Worm (Caenorhabditis elegans): ENCODE results near the gene srz-59.

srz-59 gene

ce11 chrIV:14131770-14132169 is at the start of gene srz-59:
Gene srz-59 (plus strand): TSS chrIV:14132070.
- TF ChIP-seq hmbx-1 (tag; optimal IDR thresholded peaks at IDR 0.05) (no peak), hmg-4 (GFP tag; optimal IDR thresholded peaks at IDR 0.05) (no peak), pes-1 (GFP tag; IDR thresholded peaks at IDR 0.05) (no peak), B0310.2 (tag; optimal IDR thresholded peaks at IDR 0.05) (no peak), flt-1 (GFP tag; IDR thresholded peaks at IDR 0.05) (no peak), F13C5.2 (tag; optimal IDR thresholded peaks at IDR 0.05) (no peak), ceh-36 (tag; optimal IDR thresholded peaks at IDR 0.05) (no peak), tbx-11 (GFP tag; IDR thresholded peaks at IDR 0.05) (no peak), tra-4 (tag; optimal IDR thresholded peaks at IDR 0.05) (no peak), tbx-37 (GFP tag; conservative IDR thresholded peaks at IDR 0.05) (no peak), hnd-1 (tag; optimal IDR thresholded peaks at IDR 0.05) (no peak), scrt-1 (GFP tag; IDR thresholded peaks at IDR 0.05) (no peak), aly-1 (tag; optimal IDR thresholded peaks at IDR 0.05) (no peak), ceh-13 (GFP tag; optimal IDR thresholded peaks at IDR 0.05) (no peak), sea-1 (GFP tag; conservative IDR thresholded peaks at IDR 0.05) (no peak), ama-1 (optimal IDR thresholded peaks at IDR 0.05) (no peak), ets-7 (tag; optimal IDR thresholded peaks at IDR 0.05) (no peak)

ce11 chrIV:14082956-14083355 is 48.9 kb upstream of the srz-59 start:
- TF ChIP-seq scrt-1 (GFP tag; IDR thresholded peaks at IDR 0.05) (no peak), aly-1 (tag; optimal IDR thresholded peaks at IDR 0.05) (no peak), pes-1 (GFP tag; IDR thresholded peaks at IDR 0.05) (no peak), B0310.2 (tag; optimal IDR thresholded peaks at IDR 0.05) (no peak), ceh-13 (GFP tag; optimal IDR thresholded peaks at IDR 0.05) (no peak), hmg-4 (GFP tag; optimal IDR thresholded peaks at IDR 0.05) (no peak)

- TF ChIP-seq hmg-4 (GFP tag; optimal IDR thresholded peaks at IDR 0.05) (no peak), flt-1 (GFP tag; IDR thresholded peaks at IDR 0.05) (0 out of 2 replicates have a peak, but pooled peaks have one; percentile 14), ama-1 (optimal IDR thresholded peaks at IDR 0.05) (peak; percentile 37), B0310.2 (tag; optimal IDR thresholded peaks at IDR 0.05) (no peak)
Measured at ce11 chrIV:14083505-14083904, 48.4 kb upstream of the srz-59 start, which contains the start of gene F52B11.2. Gene F52B11.2 (plus strand): TSS chrIV:14083568.

- TF ChIP-seq tbx-37 (GFP tag; conservative IDR thresholded peaks at IDR 0.05): no peak
- TF ChIP-seq B0310.2 (tag; optimal IDR thresholded peaks at IDR 0.05): no peak
- TF ChIP-seq tra-4 (tag; optimal IDR thresholded peaks at IDR 0.05): no peak
- TF ChIP-seq pes-1 (GFP tag; IDR thresholded peaks at IDR 0.05): no peak
- no peak for TF ChIP-seq hnd-1 (tag; optimal IDR thresholded peaks at IDR 0.05)
- TF ChIP-seq ets-7 (tag; optimal IDR thresholded peaks at IDR 0.05): no peak
- TF ChIP-seq aly-1 (tag; optimal IDR thresholded peaks at IDR 0.05): no peak
- TF ChIP-seq flt-1 (GFP tag; IDR thresholded peaks at IDR 0.05): no peak
- no peak for TF ChIP-seq hmbx-1 (tag; optimal IDR thresholded peaks at IDR 0.05)
- no peak for TF ChIP-seq ceh-36 (tag; optimal IDR thresholded peaks at IDR 0.05)
Measured at ce11 chrIV:14086395-14086794, 45.5 kb upstream of the srz-59 start.

ce11 chrIV:14089749-14090148 is 42.1 kb upstream of the srz-59 start:
- TF ChIP-seq aly-1 (tag; optimal IDR thresholded peaks at IDR 0.05): no peak
- TF ChIP-seq pes-1 (GFP tag; IDR thresholded peaks at IDR 0.05): no peak
- TF ChIP-seq tbx-11 (GFP tag; IDR thresholded peaks at IDR 0.05): no peak
- no peak for TF ChIP-seq hmbx-1 (tag; optimal IDR thresholded peaks at IDR 0.05)
- TF ChIP-seq tra-4 (tag; optimal IDR thresholded peaks at IDR 0.05): no peak
- TF ChIP-seq tbx-37 (GFP tag; conservative IDR thresholded peaks at IDR 0.05): no peak
- TF ChIP-seq B0310.2 (tag; optimal IDR thresholded peaks at IDR 0.05): no peak
- no peak for TF ChIP-seq hnd-1 (tag; optimal IDR thresholded peaks at IDR 0.05)
- TF ChIP-seq ama-1 (optimal IDR thresholded peaks at IDR 0.05): no peak
- TF ChIP-seq flt-1 (GFP tag; IDR thresholded peaks at IDR 0.05): no peak
- TF ChIP-seq ceh-36 (tag; optimal IDR thresholded peaks at IDR 0.05): no peak
- no peak for TF ChIP-seq ets-7 (tag; optimal IDR thresholded peaks at IDR 0.05)
- no peak for TF ChIP-seq F13C5.2 (tag; optimal IDR thresholded peaks at IDR 0.05)

ce11 chrIV:14091242-14091641 is 40.6 kb upstream of the srz-59 start, which contains the start of gene noah-2:
Gene noah-2 (plus strand): TSS chrIV:14091254.
- TF ChIP-seq tra-4 (tag; optimal IDR thresholded peaks at IDR 0.05) (no peak), tbx-11 (GFP tag; IDR thresholded peaks at IDR 0.05) (no peak), flt-1 (GFP tag; IDR thresholded peaks at IDR 0.05) (no peak), hmg-4 (GFP tag; optimal IDR thresholded peaks at IDR 0.05) (no peak), ets-7 (tag; optimal IDR thresholded peaks at IDR 0.05) (no peak), ama-1 (optimal IDR thresholded peaks at IDR 0.05) (no peak), ceh-13 (GFP tag; optimal IDR thresholded peaks at IDR 0.05) (no peak)

- TF ChIP-seq ets-7 (tag; optimal IDR thresholded peaks at IDR 0.05): no peak
- no peak for TF ChIP-seq tra-4 (tag; optimal IDR thresholded peaks at IDR 0.05)
- no peak for TF ChIP-seq hmbx-1 (tag; optimal IDR thresholded peaks at IDR 0.05)
- TF ChIP-seq ceh-36 (tag; optimal IDR thresholded peaks at IDR 0.05): no peak
- no peak for TF ChIP-seq tbx-37 (GFP tag; conservative IDR thresholded peaks at IDR 0.05)
- no peak for TF ChIP-seq scrt-1 (GFP tag; IDR thresholded peaks at IDR 0.05)
- no peak for TF ChIP-seq aly-1 (tag; optimal IDR thresholded peaks at IDR 0.05)
- no peak for TF ChIP-seq F13C5.2 (tag; optimal IDR thresholded peaks at IDR 0.05)
- TF ChIP-seq flt-1 (GFP tag; IDR thresholded peaks at IDR 0.05): no peak
- TF ChIP-seq sea-1 (GFP tag; conservative IDR thresholded peaks at IDR 0.05): no peak
- TF ChIP-seq ceh-13 (GFP tag; optimal IDR thresholded peaks at IDR 0.05): no peak
- TF ChIP-seq pes-1 (GFP tag; IDR thresholded peaks at IDR 0.05): no peak
- no peak for TF ChIP-seq hnd-1 (tag; optimal IDR thresholded peaks at IDR 0.05)
- no peak for TF ChIP-seq tbx-11 (GFP tag; IDR thresholded peaks at IDR 0.05)
- TF ChIP-seq B0310.2 (tag; optimal IDR thresholded peaks at IDR 0.05): no peak
- no peak for TF ChIP-seq hmg-4 (GFP tag; optimal IDR thresholded peaks at IDR 0.05)
- no peak for TF ChIP-seq ama-1 (optimal IDR thresholded peaks at IDR 0.05)
Measured at ce11 chrIV:14098540-14099098, 33.3 kb upstream of the srz-59 start.

- TF ChIP-seq F13C5.2 (tag; optimal IDR thresholded peaks at IDR 0.05) (no peak), sea-1 (GFP tag; conservative IDR thresholded peaks at IDR 0.05) (no peak), flt-1 (GFP tag; IDR thresholded peaks at IDR 0.05) (no peak), hnd-1 (tag; optimal IDR thresholded peaks at IDR 0.05) (no peak), tra-4 (tag; optimal IDR thresholded peaks at IDR 0.05) (no peak), B0310.2 (tag; optimal IDR thresholded peaks at IDR 0.05) (no peak), scrt-1 (GFP tag; IDR thresholded peaks at IDR 0.05) (no peak), hmg-4 (GFP tag; optimal IDR thresholded peaks at IDR 0.05) (no peak), pes-1 (GFP tag; IDR thresholded peaks at IDR 0.05) (no peak), ceh-36 (tag; optimal IDR thresholded peaks at IDR 0.05) (no peak), tbx-11 (GFP tag; IDR thresholded peaks at IDR 0.05) (no peak)
Measured at ce11 chrIV:14099256-14099655, 32.6 kb upstream of the srz-59 start, which contains the start of gene col-133. Gene col-133 (minus strand): TSS chrIV:14099356.
